Worm (Caenorhabditis elegans): Measurements from ENCODE around the gene cdh-8.

ce11 chrIV:294737-295136 lies 44.9 kb upstream of the cdh-8 start:
- TF ChIP-seq unc-39 (tag; optimal IDR thresholded peaks at IDR 0.05) (no peak), unc-62 (GFP tag; optimal IDR thresholded peaks at IDR 0.05) (no peak), elt-3 (tag; optimal IDR thresholded peaks at IDR 0.05) (no peak), nhr-237 (tag; optimal IDR thresholded peaks at IDR 0.05) (no peak), blmp-1 (tag; optimal IDR thresholded peaks at IDR 0.05) (no peak), mep-1 (tag; optimal IDR thresholded peaks at IDR 0.05) (no peak), ztf-11 (tag; optimal IDR thresholded peaks at IDR 0.05) (no peak), elt-1 (tag; optimal IDR thresholded peaks at IDR 0.05; ENCODE audit: borderline replicate concordance, insufficient read depth) (no peak), nhr-2 (tag; optimal IDR thresholded peaks at IDR 0.05) (no peak), lin-32 (GFP tag; optimal IDR thresholded peaks at IDR 0.05) (no peak), drap-1 (GFP tag; optimal IDR thresholded peaks at IDR 0.05) (no peak), nhr-12 (tag; optimal IDR thresholded peaks at IDR 0.05) (no peak), mab-5 (tag; optimal IDR thresholded peaks at IDR 0.05) (no peak), cnd-1 (tag; optimal IDR thresholded peaks at IDR 0.05) (no peak)
